Fruit fly (Drosophila melanogaster) whole organism, embryonic: Measurements from ENCODE around the gene Tsc1.

Source experiments
- CG1024 ChIP-seq: fragments of 200-800 bp; sonication (Bioruptor generic); IDR thresholded peaks from 2 replicates; pipeline ENCODE4 v1.3.6; 2022; ENCODE audit warnings: missing biosample characterization, missing genetic modification characterization
- CG10565 ChIP-seq: fragments of 200-800 bp; sonication (Bioruptor generic); optimal IDR thresholded peaks from 3 replicates; lab custom pipeline; 2016; ENCODE audit warnings: missing biosample characterization, mild to moderate bottlenecking, missing genetic modification characterization
- CG11456 ChIP-seq: fragments of 200-800 bp; sonication (Bioruptor generic); IDR thresholded peaks from 3 replicates; pipeline ENCODE4 v1.3.6; 2022; ENCODE audit warnings: missing biosample characterization, missing genetic modification characterization
- CG12744 ChIP-seq: fragments of 200-800 bp; sonication (Bioruptor generic); optimal IDR thresholded peaks from 2 replicates; lab custom pipeline; 2016; ENCODE audit warnings: missing biosample characterization, missing genetic modification characterization
- CG16863 ChIP-seq: fragments of 200-800 bp; sonication (Bioruptor generic); optimal IDR thresholded peaks from 3 replicates; lab custom pipeline; 2016; ENCODE audit warnings: missing biosample characterization, missing genetic modification characterization
- CG17186 ChIP-seq: fragments of 200-800 bp; sonication (Bioruptor generic); optimal IDR thresholded peaks from 3 replicates; lab custom pipeline; 2017; ENCODE audit warnings: missing biosample characterization, missing genetic modification reagents, missing genetic modification characterization
- CG17361 ChIP-seq: fragments of 200-800 bp; sonication (Bioruptor generic); IDR thresholded peaks from 3 replicates; pipeline ENCODE4 v1.3.6; 2022; ENCODE audit warnings: missing biosample characterization, missing genetic modification characterization
- CG17568 ChIP-seq: fragments of 200-800 bp; sonication (Bioruptor generic); optimal IDR thresholded peaks from 2 replicates; lab custom pipeline; 2018; ENCODE audit warnings: missing biosample characterization, mild to moderate bottlenecking, missing genetic modification characterization, moderate library complexity
- CG17802 ChIP-seq: fragments of 200-800 bp; sonication (Bioruptor generic); optimal IDR thresholded peaks from 2 replicates; lab custom pipeline; 2018; ENCODE audit warnings: missing biosample characterization, mild to moderate bottlenecking, missing genetic modification characterization, moderate library complexity
- CG18011 ChIP-seq: fragments of 200-800 bp; sonication (Bioruptor generic); optimal IDR thresholded peaks from 2 replicates; lab custom pipeline; 2017; ENCODE audit warnings: missing biosample characterization, missing genetic modification characterization, mild to moderate bottlenecking, moderate library complexity, missing genotype
- CG2202 ChIP-seq: fragments of 200-800 bp; sonication (Bioruptor generic); optimal IDR thresholded peaks from 2 replicates; lab custom pipeline; 2018; ENCODE audit warnings: missing biosample characterization, mild to moderate bottlenecking, missing genetic modification characterization
- CG2712 ChIP-seq: fragments of 200-800 bp; optimal IDR thresholded peaks from 3 replicates; lab custom pipeline; 2019; ENCODE audit warnings: missing biosample characterization, mild to moderate bottlenecking, missing genetic modification characterization, moderate library complexity
- CG3995 ChIP-seq: fragments of 200-800 bp; sonication (Bioruptor generic); optimal IDR thresholded peaks from 3 replicates; lab custom pipeline; 2016; ENCODE audit warnings: missing biosample characterization, missing genetic modification characterization
- CG4707 ChIP-seq: fragments of 200-800 bp; sonication (Bioruptor generic); optimal IDR thresholded peaks from 2 replicates; lab custom pipeline; 2018; ENCODE audit warnings: missing biosample characterization, mild to moderate bottlenecking, missing genetic modification characterization, moderate library complexity
- CG4854 ChIP-seq: fragments of 200-800 bp; sonication (Bioruptor generic); optimal IDR thresholded peaks from 2 replicates; lab custom pipeline; 2016; ENCODE audit warnings: missing biosample characterization, missing genetic modification characterization, inconsistent platforms
- CG6654 ChIP-seq: fragments of 200-800 bp; sonication (Bioruptor generic); optimal IDR thresholded peaks from 2 replicates; lab custom pipeline; 2017; ENCODE audit warnings: missing biosample characterization, mild to moderate bottlenecking, missing genetic modification characterization
- CG9817 ChIP-seq: fragments of 200-800 bp; sonication (Bioruptor generic); optimal IDR thresholded peaks from 2 replicates; lab custom pipeline; 2018; ENCODE audit warnings: missing biosample characterization, mild to moderate bottlenecking, missing genetic modification characterization, moderate library complexity
- CkIIα-i1 ChIP-seq: fragments of 200-800 bp; sonication (Bioruptor generic); IDR thresholded peaks from 2 replicates; pipeline ENCODE4 v1.3.6; 2022; ENCODE audit warnings: missing biosample characterization, missing genetic modification characterization
- D19B ChIP-seq: fragments of 200-800 bp; sonication (Bioruptor generic); optimal IDR thresholded peaks from 2 replicates; lab custom pipeline; 2017; ENCODE audit warnings: missing biosample characterization, mild to moderate bottlenecking, missing genetic modification characterization
- Dad ChIP-seq: fragments of 200-800 bp; sonication (Bioruptor generic); optimal IDR thresholded peaks from 3 replicates; lab custom pipeline; 2016; ENCODE audit warnings: missing biosample characterization, missing genetic modification characterization
- Dip3 ChIP-seq: fragments of 200-800 bp; sonication (Bioruptor generic); optimal IDR thresholded peaks from 3 replicates; lab custom pipeline; 2016; ENCODE audit warnings: missing biosample characterization, missing genetic modification characterization
- Dref ChIP-seq: fragments of 200-800 bp; sonication (Bioruptor generic); IDR thresholded peaks from 2 replicates; pipeline ENCODE4 v1.3.6; 2022; ENCODE audit warnings: missing biosample characterization, missing genetic modification characterization
- Fer1 ChIP-seq: fragments of 200-800 bp; sonication (Bioruptor generic); optimal IDR thresholded peaks from 2 replicates; lab custom pipeline; 2017; ENCODE audit warnings: missing biosample characterization, mild to moderate bottlenecking, missing genetic modification characterization
- HLH54F ChIP-seq: fragments of 200-800 bp; sonication (Bioruptor generic); optimal IDR thresholded peaks from 3 replicates; lab custom pipeline; 2016; ENCODE audit warnings: missing biosample characterization, missing genetic modification characterization
- Kr ChIP-seq: fragments of 200-800 bp; sonication (Bioruptor generic); optimal IDR thresholded peaks from 2 replicates; lab custom pipeline; 2017; ENCODE audit warnings: missing biosample characterization, mild to moderate bottlenecking, missing genetic modification characterization
- Lpt ChIP-seq: fragments of >200 bp; optimal IDR thresholded peaks from 2 replicates; lab custom pipeline; 2018; ENCODE audit warnings: missing biosample characterization, missing genetic modification characterization
- Nf-YC ChIP-seq: fragments of 200-800 bp; optimal IDR thresholded peaks from 3 replicates; lab custom pipeline; 2019; ENCODE audit warnings: missing biosample characterization, mild to moderate bottlenecking, missing genetic modification characterization, moderate library complexity
- Opbp ChIP-seq: fragments of 200-800 bp; sonication (Bioruptor generic); IDR thresholded peaks from 3 replicates; pipeline ENCODE4 v1.3.6; 2022; ENCODE audit warnings: missing biosample characterization, missing genetic modification characterization; ENCODE audit not compliant: partially characterized antibody
- TFAM ChIP-seq: fragments of 200-800 bp; sonication (Bioruptor generic); optimal IDR thresholded peaks from 2 replicates; lab custom pipeline; 2017; ENCODE audit warnings: missing biosample characterization, missing genetic modification characterization, inconsistent platforms
- Tbp ChIP-seq: fragments of >200 bp; optimal IDR thresholded peaks from 2 replicates; lab custom pipeline; 2018; ENCODE audit warnings: missing biosample characterization, missing genetic modification characterization
- Trl ChIP-seq, 3 experiments: fragments of >200 bp in 2 of 3; fragments of 200-800 bp in 1 of 3; sonication (Bioruptor generic) in 1 of 3; optimal IDR thresholded peaks; 2 replicates in 1 of 3; 3 replicates in 2 of 3; lab custom pipeline; 2016 to 2017; ENCODE audit warnings: missing biosample characterization in 1 of 3, missing genetic modification characterization in 1 of 3
- Vsx1 ChIP-seq: fragments of 200-800 bp; sonication (Bioruptor generic); optimal IDR thresholded peaks from 2 replicates; lab custom pipeline; 2017; ENCODE audit warnings: missing biosample characterization, mild to moderate bottlenecking, missing genetic modification characterization, missing genetic modification reagents
- ab ChIP-seq: fragments of 200-800 bp; sonication (Bioruptor generic); optimal IDR thresholded peaks from 2 replicates; lab custom pipeline; 2016; ENCODE audit warnings: missing biosample characterization, missing genetic modification characterization
- cato ChIP-seq: fragments of 200-800 bp; sonication (Bioruptor generic); optimal IDR thresholded peaks from 2 replicates; lab custom pipeline; 2016; ENCODE audit warnings: missing biosample characterization, missing genetic modification characterization, borderline replicate concordance
- dm ChIP-seq: fragments of 200-800 bp; sonication (Bioruptor generic); optimal IDR thresholded peaks from 3 replicates; lab custom pipeline; 2016; ENCODE audit warnings: missing biosample characterization, missing genetic modification characterization
- fd102C ChIP-seq: fragments of 200-800 bp; sonication (Bioruptor generic); optimal IDR thresholded peaks from 2 replicates; lab custom pipeline; 2018; ENCODE audit warnings: missing biosample characterization, mild to moderate bottlenecking, missing genetic modification characterization, moderate library complexity
- gro ChIP-seq: fragments of 200-800 bp; sonication (Bioruptor generic); optimal IDR thresholded peaks from 2 replicates; lab custom pipeline; 2016; ENCODE audit warnings: missing biosample characterization, missing genetic modification characterization
- kni ChIP-seq: fragments of 200-800 bp; sonication (Bioruptor generic); optimal IDR thresholded peaks from 3 replicates; lab custom pipeline; 2017; ENCODE audit warnings: mild to moderate bottlenecking, missing biosample characterization, missing genetic modification reagents, missing genetic modification characterization
- knrl ChIP-seq: fragments of 200-800 bp; sonication (Bioruptor generic); IDR thresholded peaks from 3 replicates; pipeline ENCODE4 v1.3.6; 2022; ENCODE audit warnings: missing biosample characterization, missing genetic modification characterization; ENCODE audit not compliant: partially characterized antibody
- lbe ChIP-seq: fragments of 200-800 bp; sonication (Bioruptor generic); optimal IDR thresholded peaks from 2 replicates; lab custom pipeline; 2016; ENCODE audit warnings: missing biosample characterization, mild to moderate bottlenecking, missing genetic modification characterization
- lilli ChIP-seq: fragments of 200-800 bp; sonication (Bioruptor generic); optimal IDR thresholded peaks from 3 replicates; lab custom pipeline; 2016; ENCODE audit warnings: missing biosample characterization, missing genetic modification characterization
- nerfin-1 ChIP-seq: fragments of 200-800 bp; sonication (Bioruptor generic); optimal IDR thresholded peaks from 3 replicates; lab custom pipeline; 2019; ENCODE audit warnings: missing biosample characterization, mild to moderate bottlenecking, missing genetic modification characterization, moderate library complexity
- pb ChIP-seq: fragments of 200-800 bp; sonication (Bioruptor generic); optimal IDR thresholded peaks from 3 replicates; lab custom pipeline; 2016; ENCODE audit warnings: missing biosample characterization, missing genetic modification characterization
- sug ChIP-seq: fragments of 200-800 bp; optimal IDR thresholded peaks from 2 replicates; lab custom pipeline; 2019; ENCODE audit warnings: missing biosample characterization, mild to moderate bottlenecking, missing genetic modification characterization, moderate library complexity
- tin ChIP-seq: fragments of 200-800 bp; sonication (Bioruptor generic); optimal IDR thresholded peaks from 3 replicates; lab custom pipeline; 2016; ENCODE audit warnings: missing biosample characterization, missing genetic modification characterization
- trh ChIP-seq: fragments of 200-800 bp; sonication (Bioruptor generic); optimal IDR thresholded peaks from 2 replicates; lab custom pipeline; 2016; ENCODE audit warnings: missing biosample characterization, missing genetic modification characterization
- twi ChIP-seq: fragments of 200-800 bp; optimal IDR thresholded peaks from 2 replicates; lab custom pipeline; 2019; ENCODE audit warnings: missing biosample characterization, mild to moderate bottlenecking, missing genetic modification characterization, moderate library complexity
- unpg ChIP-seq: fragments of 200-800 bp; sonication (Bioruptor generic); optimal IDR thresholded peaks from 3 replicates; lab custom pipeline; 2018; ENCODE audit warnings: missing biosample characterization, mild to moderate bottlenecking, missing genetic modification characterization, moderate library complexity

Gene Tsc1

DNA sequence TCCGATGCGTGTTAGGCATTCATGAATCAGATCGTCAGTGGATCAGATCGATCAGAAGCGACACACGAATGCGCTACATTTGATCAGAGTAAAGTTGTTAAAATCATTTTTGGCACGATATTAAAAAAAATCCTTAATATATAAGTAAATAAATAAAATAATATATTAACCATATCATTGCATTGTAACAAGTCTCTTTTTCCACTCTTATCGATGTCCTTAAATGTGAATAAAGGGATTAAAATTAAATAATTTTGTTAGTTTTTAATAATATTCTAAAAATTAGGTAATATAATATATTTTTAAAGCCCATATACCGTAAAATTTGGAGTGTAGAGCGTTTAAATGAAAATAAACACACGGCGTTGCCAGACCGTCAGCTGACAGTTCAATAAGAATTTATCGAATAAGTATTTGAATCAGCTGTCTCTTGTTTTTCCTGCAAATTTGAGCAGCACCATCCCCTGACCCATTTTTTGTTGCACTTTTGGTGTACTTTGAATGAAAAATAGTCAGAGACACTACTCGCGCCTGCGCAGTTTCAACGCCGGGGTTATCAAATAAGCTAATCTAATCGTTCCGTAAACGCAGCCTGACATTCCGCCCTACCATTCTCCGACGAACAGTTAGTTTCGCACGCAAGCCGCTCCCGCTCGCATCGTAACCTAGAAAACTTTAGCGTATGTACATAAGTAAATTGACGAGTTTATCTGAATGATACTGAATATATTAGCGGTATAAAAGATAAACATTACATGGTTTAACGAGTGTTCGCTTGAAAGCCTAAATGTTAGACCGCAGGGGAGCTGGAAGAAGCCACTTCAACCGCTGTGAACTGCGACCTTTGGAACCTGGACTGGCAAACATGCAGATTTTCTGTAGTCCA lies 22.1 kb downstream of the Tsc1 start, which contains the start of the genes p38a and CG6178 (continued):
- TF ChIP-seq CG17361 (GFP tag; lab: Robert Waterston, UW) (peak; percentile 100), CG11456 (GFP tag; lab: Robert Waterston, UW) (peak; percentile 96), CkIIα-i1 (GFP tag; lab: Robert Waterston, UW) (peak; percentile 87; the same call in 1 of the 2 replicates), CG18011 (peak; percentile 78), lbe (GFP tag; lab: Kevin White, UChicago) (peak; percentile 84), CG1024 (GFP tag; lab: Robert Waterston, UW) (peak; percentile 83), Fer1 (GFP tag; lab: Kevin White, UChicago) (peak; percentile 97), CG9817 (tag; lab: Kevin White, UChicago) (peak; percentile 98), CG6654 (GFP tag; lab: Kevin White, UChicago) (peak; percentile 90), Nf-YC (tag; lab: Kevin White, UChicago) (peak; percentile 93), CG10565 (GFP tag; lab: Kevin White, UChicago) (peak; percentile 45), CG4707 (GFP tag; lab: Kevin White, UChicago) (peak; percentile 75), knrl (GFP tag; lab: Robert Waterston, UW) (no peak), trh (peak; percentile 84), unpg (GFP tag; lab: Kevin White, UChicago) (peak; percentile 96), CG2712 (peak; percentile 99), dm (GFP tag; lab: Kevin White, UChicago) (no peak), CG16863 (peak; percentile 28), Kr (GFP tag; lab: Kevin White, UChicago) (no peak), twi (tag; lab: Kevin White, UChicago) (peak; percentile 95), Dad (GFP tag; lab: Kevin White, UChicago) (peak; percentile 42), CG17568 (GFP tag; lab: Kevin White, UChicago) (peak; percentile 81), tin (GFP tag; lab: Kevin White, UChicago) (peak; percentile 92), Dref (peak; percentile 63), Trl (optimal IDR thresholded peaks at IDR 0.05; lab: Kevin White, UChicago) (no peak), Trl (GFP tag; optimal IDR thresholded peaks at IDR 0.05; lab: Kevin White, UChicago) (peak; percentile 15), CG17186 (GFP tag; lab: Kevin White, UChicago) (no peak), CG4854 (GFP tag; lab: Kevin White, UChicago) (peak; percentile 69), TFAM (GFP tag; lab: Kevin White, UChicago) (no peak), kni (GFP tag; lab: Kevin White, UChicago) (no peak), Dip3 (peak; percentile 76), sug (tag; lab: Kevin White, UChicago) (peak; percentile 95), ab (no peak), CG17802 (tag; lab: Kevin White, UChicago) (peak; percentile 76), cato (GFP tag; lab: Kevin White, UChicago) (peak; percentile 84), Vsx1 (peak; percentile 89), CG12744 (GFP tag; lab: Kevin White, UChicago) (no peak), gro (peak; percentile 43), lilli (GFP tag; lab: Kevin White, UChicago) (peak; percentile 73), Opbp (GFP tag; lab: Robert Waterston, UW) (no peak), nerfin-1 (tag; lab: Kevin White, UChicago) (peak; percentile 91), pb (no peak), fd102C (GFP tag; lab: Kevin White, UChicago) (peak; percentile 52), D19B (GFP tag; lab: Kevin White, UChicago) (peak; percentile 94), CG3995 (GFP tag; lab: Kevin White, UChicago) (peak; percentile 39), HLH54F (GFP tag; lab: Kevin White, UChicago) (peak; percentile 68), Lpt (GFP tag; lab: Kevin White, UChicago) (no peak), CG2202 (tag; lab: Kevin White, UChicago) (peak; percentile 88), Tbp (GFP tag; lab: Kevin White, UChicago) (no peak)
